Fruit fly (Drosophila melanogaster) whole organism, embryonic: Measurements from ENCODE around the gene Cdc5.

Experiments
- Awh ChIP-seq: fragments of 200-800 bp; sonication (Bioruptor generic); IDR thresholded peaks from 2 replicates; pipeline ENCODE4, ENCODE4 v1.3.6; 2022; ENCODE audit warnings: missing biosample characterization, missing genetic modification characterization
- Bdp1 ChIP-seq: fragments of 200-800 bp; sonication (Bioruptor generic); optimal IDR thresholded peaks from 3 replicates; lab custom pipeline; 2016; ENCODE audit warnings: missing biosample characterization, missing genetic modification characterization
- Nf-YC ChIP-seq: fragments of 200-800 bp; optimal IDR thresholded peaks from 3 replicates; lab custom pipeline; 2019; ENCODE audit warnings: missing biosample characterization, mild to moderate bottlenecking, missing genetic modification characterization, moderate library complexity
- crol ChIP-seq: fragments of 200-800 bp; sonication (Bioruptor generic); IDR thresholded peaks from 2 replicates; pipeline ENCODE4 v1.3.6; 2022; ENCODE audit warnings: missing biosample characterization, missing genetic modification characterization
- fd96Cb ChIP-seq: fragments of 200-800 bp; sonication (Bioruptor generic); optimal IDR thresholded peaks from 2 replicates; lab custom pipeline; 2018; ENCODE audit warnings: missing biosample characterization, mild to moderate bottlenecking, missing genetic modification characterization, moderate library complexity
- gce ChIP-seq: fragments of 200-800 bp; sonication (Bioruptor generic); IDR thresholded peaks from 3 replicates; pipeline ENCODE4 v1.3.6; 2022; ENCODE audit warnings: missing biosample characterization, missing genetic modification characterization
- lola ChIP-seq, 3 experiments: fragments of >200 bp in 2 of 3; fragments of 200-800 bp in 1 of 3; sonication (Bioruptor generic) in 1 of 3; optimal IDR thresholded peaks; 2 replicates each; lab custom pipeline; 2017 to 2019; ENCODE audit warnings: missing biosample characterization in 3 of 3, missing genetic modification characterization in 3 of 3, mild to moderate bottlenecking in 1 of 3, moderate library complexity in 1 of 3
- maf-S ChIP-seq: fragments of 200-800 bp; sonication (Bioruptor generic); optimal IDR thresholded peaks from 2 replicates; lab custom pipeline; 2016; ENCODE audit warnings: missing biosample characterization, missing genetic modification characterization
- org-1 ChIP-seq: fragments of 200-800 bp; sonication (Bioruptor generic); optimal IDR thresholded peaks from 2 replicates; lab custom pipeline; 2017; ENCODE audit warnings: missing biosample characterization, missing genetic modification characterization

dm6 chr3L:374582-374981, 13.4 kb upstream of the Cdc5 start:
- TF ChIP-seq Awh (GFP tag; lab: Robert Waterston, UW) (no peak), fd96Cb (tag; lab: Kevin White, UChicago) (no peak), maf-S (no peak), crol (no peak), org-1 (GFP tag; lab: Kevin White, UChicago) (no peak), Nf-YC (no peak), lola (GFP tag; optimal IDR thresholded peaks at IDR 0.05; lab: Kevin White, UChicago) (no peak), gce (GFP tag; lab: Robert Waterston, UW) (no peak), Bdp1 (GFP tag; lab: Kevin White, UChicago) (no peak)
